Worm (Caenorhabditis elegans): ENCODE results near the gene htp-1.
"Not testable (repeated sequence)": the region's sequence is repeated elsewhere in the genome, so short reads cannot be mapped to it uniquely, and the experiment has no call there.

DNA sequence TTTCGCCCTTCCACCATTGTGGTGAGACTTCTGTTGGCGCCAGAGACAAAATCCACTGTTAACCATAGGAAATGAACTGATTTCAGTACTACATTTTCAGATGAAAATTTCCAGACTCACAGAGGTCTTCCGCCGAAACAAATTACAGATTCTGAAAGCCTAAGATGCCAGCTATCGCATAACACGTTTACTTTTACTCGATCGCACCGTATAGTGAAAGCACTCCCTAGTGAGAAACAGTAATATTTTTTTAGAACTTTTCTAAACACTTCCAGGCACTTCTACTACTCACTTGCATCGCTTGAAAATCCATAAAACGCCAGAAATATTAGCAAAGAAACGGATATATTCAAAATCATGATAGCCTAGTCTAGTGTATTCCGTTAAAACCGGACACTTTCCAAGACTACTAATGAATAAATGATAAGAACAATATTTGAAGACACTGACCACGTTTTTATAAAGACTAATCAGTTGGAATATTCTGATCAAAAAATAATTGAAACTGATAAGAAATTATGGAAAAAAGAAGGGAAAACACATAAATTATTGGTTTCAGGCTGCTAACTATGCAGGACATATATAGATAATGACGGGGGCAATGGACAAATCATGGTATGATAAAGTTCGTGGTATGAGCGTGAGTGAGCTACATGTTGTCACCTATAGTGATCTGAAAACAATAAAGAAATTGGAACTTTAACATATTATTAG, 40.7 kb downstream of the htp-1 start, which contains the start of gene gba-4:
- TF ChIP-seq unc-62 (GFP tag; optimal IDR thresholded peaks at IDR 0.05 in 1 of 2); unc-62 (tag; optimal IDR thresholded peaks at IDR 0.05); nhr-77 (tag; optimal IDR thresholded peaks at IDR 0.05); mdl-1 (tag; optimal IDR thresholded peaks at IDR 0.05); D1046.2 (GFP tag; IDR thresholded peaks at IDR 0.05): not testable (repeated sequence)

All from whole organism, L4 larva.